Worm (Caenorhabditis elegans) whole organism, L4 larva: ENCODE results near the gene C48B4.12.
A peak's percentile ranks its signal among the peaks of the same experiment; 100 is the strongest.

ENCODE experiments used
- D1046.2 ChIP-seq: fragments of 200-800 bp; sonication (Bioruptor generic); IDR thresholded peaks from 2 replicates; pipeline ENCODE4 v1.3.6; 2022; ENCODE audit warnings: missing genetic modification characterization, missing compliant biosample characterization
- F37D6.2 ChIP-seq: sonication (generic microtip); optimal IDR thresholded peaks from 2 replicates; lab custom pipeline; 2016; ENCODE audit warnings: mild to moderate bottlenecking, missing genetic modification characterization, missing compliant biosample characterization
- Y105C5A.15 ChIP-seq: fragments of 200-800 bp; sonication (Bioruptor generic); IDR thresholded peaks from 2 replicates; pipeline ENCODE4 v1.3.6; 2022; ENCODE audit warnings: missing genetic modification characterization, missing compliant biosample characterization
- Y48G9A.11 ChIP-seq: fragments of 200-800 bp; sonication (Bioruptor generic); IDR thresholded peaks from 2 replicates; pipeline ENCODE4 v1.3.6; 2022; ENCODE audit warnings: missing genetic modification reagents, missing genetic modification characterization, missing compliant biosample characterization
- ZK546.5 ChIP-seq, 2 experiments: sonication (generic microtip); optimal IDR thresholded peaks; 2 replicates each; lab custom pipeline; 2017; ENCODE audit warnings: missing biosample characterization in 2 of 2, missing genetic modification characterization in 2 of 2
- aly-2 ChIP-seq: sonication (generic microtip); optimal IDR thresholded peaks from 2 replicates; lab custom pipeline; 2018; ENCODE audit warnings: missing biosample characterization, missing genetic modification characterization
- ceh-28 ChIP-seq: fragments of 150-350 bp; optimal IDR thresholded peaks from 2 replicates; lab custom pipeline; 2014; ENCODE audit warnings: missing biosample characterization, missing genetic modification reagents, missing genetic modification characterization
- ceh-32 ChIP-seq: sonication (generic microtip); optimal IDR thresholded peaks from 2 replicates; lab custom pipeline; 2016; ENCODE audit warnings: mild to moderate bottlenecking, missing genetic modification characterization, missing compliant biosample characterization; ENCODE audit not compliant: poor library complexity
- cey-2 ChIP-seq: sonication (generic microtip); optimal IDR thresholded peaks from 3 replicates; lab custom pipeline; 2017; ENCODE audit warnings: missing genetic modification characterization, mild to moderate bottlenecking, missing compliant biosample characterization, antibody characterized with exemption, borderline replicate concordance; ENCODE audit not compliant: insufficient read depth
- ctbp-1 ChIP-seq: fragments of 200-800 bp; sonication (Bioruptor generic); IDR thresholded peaks from 2 replicates; pipeline ENCODE4 v1.3.6; 2022; ENCODE audit warnings: missing genetic modification reagents, missing genetic modification characterization, missing compliant biosample characterization
- daf-16 ChIP-seq, 3 experiments: sonication (generic microtip); optimal IDR thresholded peaks; 2 replicates each; lab custom pipeline; 2016 to 2017; ENCODE audit warnings: missing genetic modification characterization in 3 of 3, missing genetic modification reagents in 3 of 3, mild to moderate bottlenecking in 2 of 3, missing compliant biosample characterization in 2 of 3, missing biosample characterization in 1 of 3, moderate library complexity in 1 of 3
- dmd-8 ChIP-seq: fragments of 200-800 bp; sonication (Bioruptor generic); IDR thresholded peaks from 2 replicates; pipeline ENCODE4 v1.3.6; 2022; ENCODE audit warnings: missing genetic modification characterization, missing compliant biosample characterization
- duxl-1 ChIP-seq: sonication (generic microtip); optimal IDR thresholded peaks from 2 replicates; lab custom pipeline; 2016; ENCODE audit warnings: mild to moderate bottlenecking, missing genetic modification characterization, moderate library complexity, missing compliant biosample characterization; ENCODE audit not compliant: poor library complexity
- egl-27 ChIP-seq: sonication (generic microtip); optimal IDR thresholded peaks from 3 replicates; lab custom pipeline; 2017; ENCODE audit warnings: missing biosample characterization, missing genetic modification reagents, missing genetic modification characterization
- egl-43 ChIP-seq: fragments of 200-800 bp; sonication (Bioruptor generic); IDR thresholded peaks from 2 replicates; pipeline ENCODE4 v1.3.6; 2022; ENCODE audit warnings: missing genetic modification reagents, missing genetic modification characterization, missing compliant biosample characterization
- hif-1 ChIP-seq, 2 experiments: sonication (generic microtip); optimal IDR thresholded peaks; 2 replicates each; lab custom pipeline; 2016 to 2017; ENCODE audit warnings: missing compliant biosample characterization in 2 of 2, missing genetic modification characterization in 2 of 2, missing genetic modification reagents in 2 of 2, missing genotype in 2 of 2, mild to moderate bottlenecking in 1 of 2
- hlh-30 ChIP-seq: sonication (generic microtip); optimal IDR thresholded peaks from 2 replicates; lab custom pipeline; 2017; ENCODE audit warnings: antibody characterized with exemption, mild to moderate bottlenecking, missing genetic modification characterization, missing compliant biosample characterization; ENCODE audit not compliant: insufficient read depth
- hmg-1.1 ChIP-seq: fragments of 200-800 bp; sonication (Bioruptor generic); IDR thresholded peaks from 2 replicates; pipeline ENCODE4 v1.3.6; 2022; ENCODE audit warnings: missing genetic modification reagents, missing genetic modification characterization, missing compliant biosample characterization
- lim-7 ChIP-seq: fragments of 200-800 bp; sonication (Bioruptor generic); IDR thresholded peaks from 2 replicates; pipeline ENCODE4 v1.3.6; 2022; ENCODE audit warnings: missing genetic modification characterization, missing compliant biosample characterization
- lin-1 ChIP-seq: fragments of 200-800 bp; sonication (Bioruptor generic); IDR thresholded peaks from 2 replicates; pipeline ENCODE4 v1.3.6; 2022; ENCODE audit warnings: missing genetic modification reagents, missing genetic modification characterization, missing compliant biosample characterization
- lin-15B ChIP-seq: fragments of 150-350 bp; sonication (generic microtip); optimal IDR thresholded peaks from 3 replicates; lab custom pipeline; 2014; ENCODE audit warnings: missing biosample characterization, missing genetic modification characterization
- lin-38 ChIP-seq: fragments of 200-800 bp; sonication (Bioruptor generic); IDR thresholded peaks from 2 replicates; pipeline ENCODE4 v1.3.6; 2022; ENCODE audit warnings: missing genetic modification reagents, missing genetic modification characterization, missing compliant biosample characterization
- madf-5 ChIP-seq, 2 experiments: fragments of 200-800 bp; sonication (Bioruptor generic); IDR thresholded peaks; 2 replicates each; pipeline ENCODE4 v1.3.6; 2022; ENCODE audit warnings: missing compliant biosample characterization in 2 of 2, missing genetic modification characterization in 2 of 2
- mdl-1 ChIP-seq, 2 experiments: fragments of 150-350 bp in 1 of 2; sonication (generic microtip) in 1 of 2; optimal IDR thresholded peaks; 2 replicates each; lab custom pipeline; 2014 to 2017; ENCODE audit warnings: missing biosample characterization in 2 of 2, missing genetic modification characterization in 2 of 2
- mdt-29 ChIP-seq: fragments of 200-800 bp; sonication (Bioruptor generic); IDR thresholded peaks from 2 replicates; pipeline ENCODE4 v1.3.6; 2022; ENCODE audit warnings: missing genetic modification reagents, missing genetic modification characterization, missing compliant biosample characterization
- mes-2 ChIP-seq: sonication (generic microtip); optimal IDR thresholded peaks from 2 replicates; lab custom pipeline; 2016; ENCODE audit warnings: missing genotype, mild to moderate bottlenecking, missing genetic modification characterization, missing compliant biosample characterization; ENCODE audit not compliant: poor library complexity, severe bottlenecking
- mxl-3 ChIP-seq: fragments of 200-800 bp; sonication (Bioruptor generic); optimal IDR thresholded peaks from 2 replicates; lab custom pipeline; 2018; ENCODE audit warnings: mild to moderate bottlenecking, missing genetic modification characterization, missing compliant biosample characterization
- nhr-102 ChIP-seq: sonication (generic microtip); optimal IDR thresholded peaks from 2 replicates; lab custom pipeline; 2016; ENCODE audit warnings: mild to moderate bottlenecking, missing genetic modification characterization, moderate library complexity, missing compliant biosample characterization
- nhr-111 ChIP-seq: fragments of 200-800 bp; sonication (Bioruptor generic); optimal IDR thresholded peaks from 2 replicates; lab custom pipeline; 2018; ENCODE audit warnings: mild to moderate bottlenecking, missing genetic modification characterization, missing compliant biosample characterization
- nhr-25 ChIP-seq: sonication (generic microtip); optimal IDR thresholded peaks from 2 replicates; lab custom pipeline; 2017; ENCODE audit warnings: missing genetic modification characterization, mild to moderate bottlenecking, missing compliant biosample characterization, antibody characterized with exemption, moderate library complexity, borderline replicate concordance; ENCODE audit not compliant: insufficient read depth
- nhr-28 ChIP-seq: fragments of 150-350 bp; optimal IDR thresholded peaks from 2 replicates; lab custom pipeline; 2014; ENCODE audit warnings: missing biosample characterization, missing genetic modification characterization
- nhr-42 ChIP-seq: fragments of 200-800 bp; sonication (Bioruptor generic); IDR thresholded peaks from 2 replicates; pipeline ENCODE4 v1.3.6; 2022; ENCODE audit warnings: missing genetic modification characterization, missing compliant biosample characterization
- nhr-77 ChIP-seq: fragments of 150-350 bp; optimal IDR thresholded peaks from 2 replicates; lab custom pipeline; 2014; ENCODE audit warnings: missing biosample characterization, missing genetic modification characterization
- pha-4 ChIP-seq, 2 experiments: fragments of 150-350 bp in 1 of 2; fragments of 200-800 bp in 1 of 2; sonication (Bioruptor generic) in 1 of 2; IDR thresholded peaks in 1 of 2; optimal IDR thresholded peaks in 1 of 2; 2 replicates each; pipeline versions ENCODE4 v1.3.6 to Lab custom; 2014 to 2022; ENCODE audit warnings: missing genetic modification characterization in 2 of 2, missing genetic modification reagents in 2 of 2, missing biosample characterization in 1 of 2, missing compliant biosample characterization in 1 of 2
- php-3 ChIP-seq: fragments of 200-800 bp; sonication (Bioruptor generic); IDR thresholded peaks from 2 replicates; pipeline ENCODE4 v1.3.6; 2022; ENCODE audit warnings: missing genetic modification reagents, missing genetic modification characterization, missing compliant biosample characterization
- pqm-1 ChIP-seq: sonication (generic microtip); optimal IDR thresholded peaks from 2 replicates; lab custom pipeline; 2017; ENCODE audit warnings: missing biosample characterization, missing genetic modification characterization
- snpc-1.2 ChIP-seq: fragments of 200-800 bp; sonication (Bioruptor generic); IDR thresholded peaks from 2 replicates; pipeline ENCODE4 v1.3.6; 2022; ENCODE audit warnings: missing genetic modification reagents, missing genetic modification characterization, missing compliant biosample characterization
- spr-1 ChIP-seq: sonication (generic microtip); optimal IDR thresholded peaks from 2 replicates; lab custom pipeline; 2016; ENCODE audit warnings: mild to moderate bottlenecking, missing genetic modification characterization, missing compliant biosample characterization
- spr-3 ChIP-seq: fragments of 200-800 bp; sonication (Bioruptor generic); optimal IDR thresholded peaks from 2 replicates; lab custom pipeline; 2018; ENCODE audit warnings: mild to moderate bottlenecking, missing genetic modification characterization, missing compliant biosample characterization
- unc-62 ChIP-seq, 3 experiments: fragments of 150-350 bp in 1 of 3; sonication (generic microtip); optimal IDR thresholded peaks in 2 of 3; peaks in 1 of 3; 1 replicate in 1 of 3; 2 replicates in 2 of 3; lab custom pipeline; 2014 to 2017; ENCODE audit warnings: missing biosample characterization in 3 of 3, missing genetic modification characterization in 3 of 3, missing genetic modification reagents in 3 of 3, missing genotype in 1 of 3
- zag-1 ChIP-seq: fragments of 150-350 bp; optimal IDR thresholded peaks from 2 replicates; lab custom pipeline; 2014; ENCODE audit warnings: missing biosample characterization, missing genetic modification characterization
- zfp-2 ChIP-seq: sonication (generic microtip); optimal IDR thresholded peaks from 2 replicates; lab custom pipeline; 2016; ENCODE audit warnings: mild to moderate bottlenecking, missing genetic modification characterization, missing compliant biosample characterization
- zfp-3 ChIP-seq: fragments of 200-800 bp; sonication (Bioruptor generic); conservative IDR thresholded peaks from 2 replicates; pipeline ENCODE4 v1.3.6; 2022; ENCODE audit warnings: missing genetic modification reagents, missing genetic modification characterization, missing compliant biosample characterization

Gene C48B4.12

ce11 chrIII:9617599-9618262 is 20.6 kb downstream of the C48B4.12 start (continued):
- TF ChIP-seq ctbp-1, result no peak
- TF ChIP-seq nhr-25 (tag; lab: Kevin White, UChicago), result no peak
- no peak for TF ChIP-seq lim-7 (GFP tag; lab: Robert Waterston, UW)
- no peak for TF ChIP-seq Y48G9A.11 (GFP tag; lab: Robert Waterston, UW)
- no peak for TF ChIP-seq spr-1 (tag; lab: Kevin White, UChicago)
- TF ChIP-seq zag-1 (tag; lab: Kevin White, UChicago), result no peak
- TF ChIP-seq unc-62 (GFP tag; optimal IDR thresholded peaks at IDR 0.05 in 1 of 2; lab: Kevin White, UChicago), result no peak
- no peak for TF ChIP-seq unc-62 (tag; optimal IDR thresholded peaks at IDR 0.05; lab: Kevin White, UChicago)
- no peak for TF ChIP-seq ceh-28 (tag; lab: Kevin White, UChicago)
- TF ChIP-seq hlh-30, result peak; percentile 44
- TF ChIP-seq hmg-1.1, result no peak
- TF ChIP-seq nhr-28 (tag; lab: Kevin White, UChicago), result peak; percentile 61
- no peak for TF ChIP-seq daf-16 (GFP tag; optimal IDR thresholded peaks at IDR 0.05; lab: Kevin White, UChicago)
- TF ChIP-seq daf-16 (tag; optimal IDR thresholded peaks at IDR 0.05; lab: Kevin White, UChicago), result peak; percentile 23

ce11 chrIII:9619079-9619761 is 22.1 kb downstream of the C48B4.12 start, which contains the start of gene hlh-11:
Gene hlh-11, plus strand, starts transcription at chrIII:9619711.
- TF ChIP-seq F37D6.2 (tag; lab: Kevin White, UChicago) (peak; percentile 90), mdt-29 (GFP tag; lab: Robert Waterston, UW) (peak; percentile 45; the same call in 1 of the 2 replicates), spr-3 (GFP tag; lab: Kevin White, UChicago) (peak; percentile 22), pqm-1 (peak; percentile 57), lin-1 (GFP tag; lab: Robert Waterston, UW) (peak; percentile 66), mes-2 (tag; lab: Kevin White, UChicago) (peak; percentile 53), dmd-8 (no peak), egl-43 (peak; percentile 62; the same call in 1 of the 2 replicates), mdl-1 (tag; optimal IDR thresholded peaks at IDR 0.05; lab: Kevin White, UChicago) (peak; percentile 92 to 99), lin-15B (tag; lab: Kevin White, UChicago) (no peak), mxl-3 (GFP tag; lab: Kevin White, UChicago) (peak; percentile 97), nhr-77 (tag; lab: Kevin White, UChicago) (peak; percentile 66), D1046.2 (0 out of 2 replicates have a peak, but pooled peaks have one; percentile 14), Y105C5A.15 (GFP tag; lab: Robert Waterston, UW) (no peak), ZK546.5 (tag; optimal IDR thresholded peaks at IDR 0.05; lab: Kevin White, UChicago) (peak in 1 of 2 experiments; percentile 47), php-3 (GFP tag; lab: Robert Waterston, UW) (0 out of 2 replicates have a peak, but pooled peaks have one; percentile 30), ceh-32 (tag; lab: Kevin White, UChicago) (no peak), nhr-111 (no peak), cey-2 (tag; lab: Kevin White, UChicago) (peak; percentile 64), nhr-42 (0 out of 2 replicates have a peak, but pooled peaks have one; percentile 42), ctbp-1 (peak; percentile 91), nhr-28 (tag; lab: Kevin White, UChicago) (peak; percentile 83), duxl-1 (tag; lab: Kevin White, UChicago) (peak; percentile 25), aly-2 (tag; lab: Kevin White, UChicago) (no peak), zfp-2 (tag; lab: Kevin White, UChicago) (peak; percentile 35), zfp-3 (GFP tag; lab: Robert Waterston, UW) (peak; percentile 61), pha-4 (GFP tag; IDR thresholded peaks at IDR 0.05; lab: Robert Waterston, UW) (peak; percentile 91), pha-4 (tag; optimal IDR thresholded peaks at IDR 0.05; lab: Kevin White, UChicago) (peak; percentile 30), nhr-25 (tag; lab: Kevin White, UChicago) (peak; percentile 86), hif-1 (tag; optimal IDR thresholded peaks at IDR 0.05; lab: Kevin White, UChicago) (peak; percentile 54 to 75), snpc-1.2 (GFP tag; lab: Robert Waterston, UW) (0 out of 2 replicates have a peak, but pooled peaks have one; percentile 13), lin-38 (peak; percentile 77), madf-5 (GFP tag; IDR thresholded peaks at IDR 0.05; lab: Robert Waterston, UW) (peak in 1 of 2 experiments; percentile 65; a peak in 1 of 4 replicates), egl-27 (tag; lab: Kevin White, UChicago) (no peak), nhr-102 (tag; lab: Kevin White, UChicago) (peak; percentile 70)
